Worm (Caenorhabditis elegans) whole organism, L3 larva: ENCODE results near the gene oig-8.

ENCODE experiments used
- R02D3.7 ChIP-seq: fragments of 150-350 bp; optimal IDR thresholded peaks from 2 replicates; lab custom pipeline; 2014; ENCODE audit warnings: missing biosample characterization, missing genetic modification characterization
- ZK546.5 ChIP-seq: sonication (generic microtip); optimal IDR thresholded peaks from 2 replicates; lab custom pipeline; 2017; ENCODE audit warnings: missing biosample characterization, missing genetic modification characterization
- ama-1 ChIP-seq: fragments of 150-350 bp; optimal IDR thresholded peaks from 2 replicates; lab custom pipeline; 2018
- ceh-16 ChIP-seq: sonication (generic microtip); optimal IDR thresholded peaks from 2 replicates; lab custom pipeline; 2017; ENCODE audit warnings: missing biosample characterization, missing genetic modification characterization
- ceh-28 ChIP-seq: fragments of 150-350 bp; optimal IDR thresholded peaks from 2 replicates; lab custom pipeline; 2014; ENCODE audit warnings: missing biosample characterization, missing genetic modification reagents, missing genetic modification characterization
- ceh-82 ChIP-seq: fragments of 150-350 bp; optimal IDR thresholded peaks from 2 replicates; lab custom pipeline; 2014; ENCODE audit warnings: missing biosample characterization, missing genetic modification characterization
- ceh-9 ChIP-seq: sonication (generic microtip); optimal IDR thresholded peaks from 2 replicates; lab custom pipeline; 2018; ENCODE audit warnings: missing biosample characterization, missing genetic modification characterization
- daf-12 ChIP-seq: fragments of 150-350 bp; optimal IDR thresholded peaks from 2 replicates; lab custom pipeline; 2014; ENCODE audit warnings: missing biosample characterization, missing genetic modification reagents, missing genetic modification characterization
- egl-27 ChIP-seq: sonication (generic microtip); optimal IDR thresholded peaks from 4 replicates; lab custom pipeline; 2017; ENCODE audit warnings: missing biosample characterization, missing genetic modification reagents, missing genetic modification characterization
- egl-5 ChIP-seq: fragments of 150-350 bp; optimal IDR thresholded peaks from 2 replicates; lab custom pipeline; 2017; ENCODE audit warnings: missing biosample characterization, missing genetic modification reagents, missing genetic modification characterization, inconsistent platforms
- elt-1 ChIP-seq: fragments of 150-350 bp; optimal IDR thresholded peaks from 2 replicates; lab custom pipeline; 2014; ENCODE audit warnings: missing biosample characterization, missing genetic modification characterization
- elt-2 ChIP-seq: sonication (generic microtip); optimal IDR thresholded peaks from 2 replicates; lab custom pipeline; 2016; ENCODE audit warnings: missing genetic modification reagents, mild to moderate bottlenecking, missing genetic modification characterization, missing compliant biosample characterization
- elt-3 ChIP-seq, 3 experiments: fragments of 150-350 bp in 1 of 3; sonication (generic microtip) in 2 of 3; optimal IDR thresholded peaks; 2 replicates in 2 of 3; 4 replicates in 1 of 3; lab custom pipeline; 2014 to 2017; ENCODE audit warnings: missing biosample characterization in 3 of 3, missing genetic modification characterization in 3 of 3
- fkh-10 ChIP-seq: sonication (generic microtip); optimal IDR thresholded peaks from 2 replicates; lab custom pipeline; 2017; ENCODE audit warnings: missing biosample characterization, missing genetic modification reagents, missing genetic modification characterization
- fkh-2 ChIP-seq: fragments of 150-350 bp; optimal IDR thresholded peaks from 2 replicates; lab custom pipeline; 2014; ENCODE audit warnings: missing biosample characterization, missing genetic modification reagents, missing genetic modification characterization
- fos-1 ChIP-seq: fragments of 150-350 bp; optimal IDR thresholded peaks from 2 replicates; lab custom pipeline; 2014; ENCODE audit warnings: missing biosample characterization, missing genetic modification characterization
- hmg-11 ChIP-seq: sonication (generic microtip); optimal IDR thresholded peaks from 2 replicates; lab custom pipeline; 2016; ENCODE audit warnings: missing genetic modification characterization, missing compliant biosample characterization
- jun-1 ChIP-seq: fragments of 150-350 bp; optimal IDR thresholded peaks from 2 replicates; lab custom pipeline; 2014; ENCODE audit warnings: missing biosample characterization, missing genetic modification reagents, missing genetic modification characterization
- lsy-12 ChIP-seq: sonication (generic microtip); optimal IDR thresholded peaks from 2 replicates; lab custom pipeline; 2016; ENCODE audit warnings: mild to moderate bottlenecking, missing genetic modification characterization, missing compliant biosample characterization
- mdl-1 ChIP-seq: fragments of 150-350 bp; optimal IDR thresholded peaks from 2 replicates; lab custom pipeline; 2014; ENCODE audit warnings: missing biosample characterization, missing genetic modification characterization
- mml-1 ChIP-seq: fragments of 150-350 bp; sonication (generic microtip); optimal IDR thresholded peaks from 3 replicates; lab custom pipeline; 2014; ENCODE audit warnings: missing biosample characterization, missing genetic modification characterization
- nfya-1 ChIP-seq: sonication (generic microtip); optimal IDR thresholded peaks from 2 replicates; lab custom pipeline; 2017; ENCODE audit warnings: missing genetic modification characterization, mild to moderate bottlenecking, missing compliant biosample characterization, antibody characterized with exemption, moderate library complexity; ENCODE audit not compliant: insufficient read depth
- nhr-11 ChIP-seq: fragments of 150-350 bp; optimal IDR thresholded peaks from 2 replicates; lab custom pipeline; 2014; ENCODE audit warnings: missing biosample characterization, missing genetic modification characterization
- nhr-23 ChIP-seq: fragments of 150-350 bp; optimal IDR thresholded peaks from 2 replicates; lab custom pipeline; 2014; ENCODE audit warnings: missing biosample characterization, missing genetic modification reagents, missing genetic modification characterization
- nhr-237 ChIP-seq: fragments of 150-350 bp; optimal IDR thresholded peaks from 2 replicates; lab custom pipeline; 2014; ENCODE audit warnings: missing biosample characterization, missing genetic modification characterization
- nhr-28 ChIP-seq: fragments of 150-350 bp; optimal IDR thresholded peaks from 2 replicates; lab custom pipeline; 2014; ENCODE audit warnings: missing biosample characterization, missing genetic modification characterization
- nhr-43 ChIP-seq: sonication (generic microtip); optimal IDR thresholded peaks from 2 replicates; lab custom pipeline; 2016; ENCODE audit warnings: mild to moderate bottlenecking, missing genetic modification characterization, missing compliant biosample characterization; ENCODE audit not compliant: poor library complexity, severe bottlenecking
- nhr-67 ChIP-seq: fragments of 150-350 bp; optimal IDR thresholded peaks from 2 replicates; lab custom pipeline; 2014; ENCODE audit warnings: missing biosample characterization, missing genetic modification characterization
- nhr-77 ChIP-seq: fragments of 150-350 bp; optimal IDR thresholded peaks from 2 replicates; lab custom pipeline; 2014; ENCODE audit warnings: missing biosample characterization, missing genetic modification characterization
- pha-4 ChIP-seq: fragments of 150-350 bp; optimal IDR thresholded peaks from 2 replicates; lab custom pipeline; 2014; ENCODE audit warnings: missing biosample characterization, missing genetic modification reagents, missing genetic modification characterization
- pqm-1 ChIP-seq: fragments of 150-350 bp; optimal IDR thresholded peaks from 2 replicates; lab custom pipeline; 2017; ENCODE audit warnings: missing biosample characterization, missing genetic modification characterization, inconsistent platforms
- sea-2 ChIP-seq: fragments of 150-350 bp; sonication (generic microtip); optimal IDR thresholded peaks from 4 replicates; lab custom pipeline; 2014; ENCODE audit warnings: missing biosample characterization, missing genetic modification reagents, missing genetic modification characterization
- snpc-4 ChIP-seq: fragments of 150-350 bp; optimal IDR thresholded peaks from 2 replicates; lab custom pipeline; 2014; ENCODE audit warnings: missing biosample characterization, missing genetic modification characterization
- tbx-2 ChIP-seq: sonication (generic microtip); optimal IDR thresholded peaks from 2 replicates; lab custom pipeline; 2016; ENCODE audit warnings: mild to moderate bottlenecking, missing genetic modification characterization, missing compliant biosample characterization
- unc-62 ChIP-seq: fragments of 150-350 bp; sonication (generic microtip); optimal IDR thresholded peaks from 4 replicates; lab custom pipeline; 2014; ENCODE audit warnings: missing biosample characterization, missing genetic modification reagents, missing genetic modification characterization
- zag-1 ChIP-seq: fragments of 150-350 bp; optimal IDR thresholded peaks from 2 replicates; lab custom pipeline; 2014; ENCODE audit warnings: missing biosample characterization, missing genetic modification characterization
- ztf-4 ChIP-seq: fragments of 150-350 bp; optimal IDR thresholded peaks from 2 replicates; lab custom pipeline; 2014; ENCODE audit warnings: missing biosample characterization, missing genetic modification characterization

oig-8 gene

DNA sequence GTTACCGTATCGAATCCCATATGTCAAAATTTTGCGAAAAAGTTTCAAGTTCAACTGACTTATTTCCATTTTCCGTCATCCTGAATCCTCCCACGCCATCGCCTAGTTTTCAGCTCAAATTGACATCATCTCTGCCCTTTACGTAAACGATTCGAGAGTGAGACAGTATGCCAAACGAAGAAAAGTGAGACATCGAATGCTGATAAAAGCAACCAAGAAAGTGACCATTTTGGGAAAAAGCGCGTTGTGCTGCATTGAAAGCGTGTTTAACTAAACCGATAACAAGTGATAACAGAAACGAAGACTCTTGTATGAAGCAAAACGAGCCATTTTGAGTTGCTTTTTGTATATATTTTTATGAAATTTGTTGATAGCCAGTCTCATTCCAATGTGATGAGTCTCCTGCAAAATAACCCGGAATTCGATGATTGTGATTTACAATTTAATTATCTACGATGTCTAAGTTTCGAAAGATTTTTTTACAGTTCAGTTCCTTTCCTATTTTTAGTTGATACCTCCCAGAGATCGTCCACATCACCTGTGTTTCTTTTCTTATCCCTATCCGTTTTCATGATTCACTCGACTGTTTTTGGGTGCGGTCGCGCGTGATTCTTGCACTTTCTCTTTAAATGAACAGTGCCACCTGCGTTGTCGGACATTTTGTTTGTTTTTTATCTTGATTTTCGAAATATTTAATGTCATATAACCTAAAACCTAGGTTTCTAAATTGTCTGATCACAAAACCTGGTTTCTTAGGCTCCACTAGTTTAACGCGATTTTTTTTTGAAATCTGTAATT is 33.5 kb downstream of the oig-8 start (continued):
- TF ChIP-seq nfya-1: no peak

DNA sequence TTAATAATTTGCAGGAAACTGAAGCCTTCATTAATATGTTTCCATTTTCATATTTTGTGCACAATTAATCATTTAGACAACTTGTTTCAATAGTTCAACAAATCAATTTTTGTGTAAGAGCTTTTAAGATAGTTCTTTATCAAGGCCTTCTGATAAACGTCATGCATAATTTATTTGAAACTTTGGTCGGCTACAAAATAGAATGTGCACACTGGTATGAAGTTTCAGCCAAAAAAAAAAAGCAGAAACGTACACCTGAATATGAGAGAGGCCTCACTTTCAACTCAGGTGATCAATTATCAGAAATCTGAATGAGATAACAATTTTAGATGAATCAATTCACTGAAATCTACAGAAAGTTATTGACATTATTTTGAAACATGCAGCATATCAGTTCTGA is 34.4 kb downstream of the oig-8 start:
- TF ChIP-seq lsy-12 (tag; lab: Kevin White, UChicago) (no peak), fos-1 (tag; lab: Kevin White, UChicago) (no peak), pqm-1 (peak; percentile 23), nhr-43 (no peak), nhr-67 (no peak), ceh-82 (tag; lab: Kevin White, UChicago) (no peak), mdl-1 (tag; lab: Kevin White, UChicago) (no peak), elt-1 (tag; lab: Kevin White, UChicago) (no peak), unc-62 (GFP tag; lab: Kevin White, UChicago) (no peak), R02D3.7 (no peak), snpc-4 (tag; lab: Kevin White, UChicago) (no peak), ama-1 (lab: Kevin White, UChicago) (no peak), nhr-237 (tag; lab: Kevin White, UChicago) (no peak), elt-2 (tag; lab: Kevin White, UChicago) (peak; percentile 72), ceh-16 (no peak), nhr-28 (tag; lab: Kevin White, UChicago) (no peak)

DNA sequence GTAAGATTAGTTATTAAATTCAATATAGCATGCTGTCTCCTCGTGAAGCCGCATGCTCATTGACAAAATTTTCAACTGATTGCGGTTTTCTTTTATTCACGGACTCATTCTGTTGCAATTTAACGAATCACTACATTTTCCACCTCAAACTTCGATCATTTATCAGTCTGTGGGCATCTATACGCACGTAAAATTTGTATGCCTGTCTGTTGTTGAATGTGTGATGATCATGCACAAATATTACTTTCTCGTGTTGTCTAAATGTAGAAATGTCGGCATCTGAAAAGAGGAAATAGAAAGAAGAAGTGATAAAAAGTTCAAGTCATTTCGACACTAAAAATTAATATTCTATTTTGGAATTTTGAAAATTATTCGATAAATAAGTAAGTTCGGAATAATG is 36.4 kb downstream of the oig-8 start:
- TF ChIP-seq fkh-10 (GFP tag; lab: Kevin White, UChicago) (no peak), pqm-1 (peak; percentile 67), ZK546.5 (tag; lab: Kevin White, UChicago) (no peak), hmg-11 (tag; lab: Kevin White, UChicago) (no peak), nhr-28 (tag; lab: Kevin White, UChicago) (no peak), elt-1 (tag; lab: Kevin White, UChicago) (no peak), unc-62 (GFP tag; lab: Kevin White, UChicago) (no peak), nhr-23 (tag; lab: Kevin White, UChicago) (no peak), snpc-4 (tag; lab: Kevin White, UChicago) (no peak), egl-27 (no peak), nhr-77 (no peak), sea-2 (GFP tag; lab: Kevin White, UChicago) (no peak), mml-1 (tag; lab: Kevin White, UChicago) (no peak), elt-3 (tag; optimal IDR thresholded peaks at IDR 0.05; lab: Kevin White, UChicago) (no peak), ztf-4 (tag; lab: Kevin White, UChicago) (no peak), jun-1 (tag; lab: Kevin White, UChicago) (no peak), ceh-82 (tag; lab: Kevin White, UChicago) (no peak), tbx-2 (tag; lab: Kevin White, UChicago) (no peak), R02D3.7 (no peak), elt-2 (tag; lab: Kevin White, UChicago) (peak; percentile 84), nhr-11 (tag; lab: Kevin White, UChicago) (no peak), ceh-16 (no peak), nhr-43 (no peak), ceh-9 (tag; lab: Kevin White, UChicago) (no peak), zag-1 (tag; lab: Kevin White, UChicago) (no peak), ama-1 (lab: Kevin White, UChicago) (no peak), nhr-67 (no peak), daf-12 (tag; lab: Kevin White, UChicago) (no peak), pha-4 (peak; percentile 24), egl-5 (tag; lab: Kevin White, UChicago) (no peak), mdl-1 (tag; lab: Kevin White, UChicago) (peak; percentile 30)

DNA sequence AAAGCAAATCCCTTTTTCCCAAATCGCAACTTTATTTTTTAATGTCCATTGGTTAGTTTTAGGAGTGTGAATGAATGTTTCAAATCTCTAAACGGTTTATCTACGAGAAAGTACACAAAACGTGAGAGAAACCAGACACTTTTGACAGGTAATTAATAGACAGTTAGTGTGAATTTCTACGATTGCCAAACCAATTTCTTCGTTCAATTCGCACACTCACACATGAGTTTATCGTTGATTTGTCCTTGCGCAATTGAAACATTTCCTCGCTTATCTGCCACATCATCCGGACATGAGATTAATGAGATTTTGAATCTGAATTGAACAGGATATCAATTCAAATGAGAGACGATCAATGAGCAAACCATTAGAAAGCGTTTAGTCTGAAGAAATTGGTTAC is 38.7 kb downstream of the oig-8 start:
- TF ChIP-seq R02D3.7 (no peak), unc-62 (GFP tag; lab: Kevin White, UChicago) (no peak), hmg-11 (tag; lab: Kevin White, UChicago) (no peak), ceh-28 (tag; lab: Kevin White, UChicago) (no peak), nhr-237 (tag; lab: Kevin White, UChicago) (no peak), fkh-2 (tag; lab: Kevin White, UChicago) (no peak), nfya-1 (no peak)
